In the genomic region with DNA sequence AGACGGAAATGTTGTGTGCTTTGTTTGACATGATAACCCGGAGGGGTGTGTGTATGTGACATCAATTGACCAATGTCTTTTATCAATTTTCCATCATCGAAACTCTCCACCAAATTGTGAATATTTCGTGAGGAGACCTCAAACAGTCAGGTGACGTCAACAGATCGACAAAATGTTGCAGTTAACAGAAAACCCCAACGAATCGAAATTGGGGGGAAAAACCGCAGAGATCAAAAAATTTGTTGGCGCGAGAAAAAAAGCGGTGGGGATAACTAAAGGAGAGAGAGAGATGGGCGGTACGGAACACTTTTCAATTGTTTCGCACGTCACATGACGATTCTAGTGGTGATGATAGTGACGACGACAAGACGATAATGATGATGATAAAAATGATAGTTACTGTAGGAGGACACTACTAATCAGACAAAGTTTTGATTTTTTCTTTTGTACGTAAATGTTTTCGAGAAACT, we compare ENCODE assay signal across 2 worm cellular contexts.
A peak's percentile ranks its signal among the peaks of the same experiment; 100 is the strongest.
TF ChIP-seq lines count a peak whose summit lies in the region.

No protein-coding gene starts in this region.

TF ChIP-seq in whole organism, L1 larva, 84 proteins besides CTCF, POLR2A, EP300 and RAD21 (continued from another document):
- peak; percentile 75 for TF ChIP-seq snu-23 (GFP tag; optimal IDR thresholded peaks at IDR 0.05; lab: Kevin White, UChicago)
- TF ChIP-seq C34B4.2 (tag; optimal IDR thresholded peaks at IDR 0.05; lab: Kevin White, UChicago): no peak
- peak in 1 of 2 experiments; percentile 12 for TF ChIP-seq efl-1 (optimal IDR thresholded peaks at IDR 0.05; lab: Kevin White, UChicago)
- peak in 1 of 2 experiments; percentile 22 for TF ChIP-seq efl-1 (GFP tag; optimal IDR thresholded peaks at IDR 0.05 in 1 of 2; lab: Kevin White, UChicago)
- no peak for TF ChIP-seq sox-4 (tag; optimal IDR thresholded peaks at IDR 0.05; lab: Kevin White, UChicago)
- TF ChIP-seq nhr-76 (tag; optimal IDR thresholded peaks at IDR 0.05; lab: Kevin White, UChicago): no peak
- peak; percentile 9 for TF ChIP-seq pax-3 (tag; optimal IDR thresholded peaks at IDR 0.05; lab: Kevin White, UChicago)
TF ChIP-seq in whole organism, L1 larva: peak in this region for 26.

TF ChIP-seq in whole organism, L4 larva, 104 proteins besides CTCF, POLR2A, EP300 and RAD21 (continued from another document):
- no peak for TF ChIP-seq daf-16 (GFP tag; optimal IDR thresholded peaks at IDR 0.05; lab: Kevin White, UChicago)
- TF ChIP-seq daf-16 (tag; optimal IDR thresholded peaks at IDR 0.05; lab: Kevin White, UChicago): peak; percentile 67
- TF ChIP-seq R02D3.7 (tag; optimal IDR thresholded peaks at IDR 0.05; lab: Kevin White, UChicago): no peak
- no peak for TF ChIP-seq unc-62 (GFP tag; optimal IDR thresholded peaks at IDR 0.05 in 1 of 2; lab: Kevin White, UChicago)
- TF ChIP-seq unc-62 (tag; optimal IDR thresholded peaks at IDR 0.05; lab: Kevin White, UChicago): no peak
- no peak for TF ChIP-seq lin-1 (GFP tag; IDR thresholded peaks at IDR 0.05; lab: Robert Waterston, UW)
- peak; percentile 82 for TF ChIP-seq dmd-6 (GFP tag; IDR thresholded peaks at IDR 0.05; lab: Robert Waterston, UW)
- TF ChIP-seq mxl-3 (GFP tag; optimal IDR thresholded peaks at IDR 0.05; lab: Kevin White, UChicago): peak; percentile 77
- no peak for TF ChIP-seq pha-4 (GFP tag; IDR thresholded peaks at IDR 0.05; lab: Robert Waterston, UW)
- TF ChIP-seq pha-4 (tag; optimal IDR thresholded peaks at IDR 0.05; lab: Kevin White, UChicago): no peak
- TF ChIP-seq ZK337.2 (GFP tag; IDR thresholded peaks at IDR 0.05; lab: Robert Waterston, UW): no peak
- TF ChIP-seq zag-1 (tag; optimal IDR thresholded peaks at IDR 0.05; lab: Kevin White, UChicago): no peak
- TF ChIP-seq madf-9 (GFP tag; conservative IDR thresholded peaks at IDR 0.05; lab: Robert Waterston, UW): no peak; the same call in 1 of the 2 replicates
- TF ChIP-seq attf-4 (tag; optimal IDR thresholded peaks at IDR 0.05; lab: Kevin White, UChicago): no peak
- peak; percentile 67 for TF ChIP-seq mep-1 (tag; optimal IDR thresholded peaks at IDR 0.05; lab: Kevin White, UChicago)
- TF ChIP-seq daf-8 (GFP tag; IDR thresholded peaks at IDR 0.05; lab: Robert Waterston, UW): no peak
- TF ChIP-seq zfp-2 (tag; optimal IDR thresholded peaks at IDR 0.05; lab: Kevin White, UChicago): no peak
- peak; percentile 37 for TF ChIP-seq dpl-1 (GFP tag; optimal IDR thresholded peaks at IDR 0.05; lab: Kevin White, UChicago)
- no peak for TF ChIP-seq ama-1 (optimal IDR thresholded peaks at IDR 0.05; lab: Kevin White, UChicago)
- 0 out of 2 replicates have a peak, but pooled peaks have one; percentile 39 for TF ChIP-seq Y105C5A.15 (GFP tag; IDR thresholded peaks at IDR 0.05; lab: Robert Waterston, UW)
- TF ChIP-seq ztf-11 (tag; optimal IDR thresholded peaks at IDR 0.05; lab: Kevin White, UChicago): no peak
- TF ChIP-seq spr-1 (tag; optimal IDR thresholded peaks at IDR 0.05; lab: Kevin White, UChicago): no peak
- TF ChIP-seq nhr-41 (GFP tag; IDR thresholded peaks at IDR 0.05; lab: Robert Waterston, UW): no peak
- TF ChIP-seq aha-1 (tag; lab: Kevin White, UChicago): peak; percentile 92
- no peak for TF ChIP-seq nhr-111 (GFP tag; optimal IDR thresholded peaks at IDR 0.05; lab: Kevin White, UChicago)
- no peak for TF ChIP-seq daf-12 (tag; optimal IDR thresholded peaks at IDR 0.05; lab: Kevin White, UChicago)
- no peak for TF ChIP-seq daf-19 (GFP tag; conservative IDR thresholded peaks at IDR 0.05; lab: Robert Waterston, UW)
- TF ChIP-seq cey-2 (tag; optimal IDR thresholded peaks at IDR 0.05; lab: Kevin White, UChicago; ENCODE audit: borderline replicate concordance, insufficient read depth): peak; percentile 78
- TF ChIP-seq D1046.2 (GFP tag; IDR thresholded peaks at IDR 0.05; lab: Robert Waterston, UW): no peak
- no peak for TF ChIP-seq unc-130 (GFP tag; optimal IDR thresholded peaks at IDR 0.05; lab: Kevin White, UChicago)
- no peak for TF ChIP-seq skn-1 (tag; optimal IDR thresholded peaks at IDR 0.05; lab: Kevin White, UChicago)
- TF ChIP-seq F49E8.2 (tag; optimal IDR thresholded peaks at IDR 0.05; lab: Kevin White, UChicago; ENCODE audit: borderline replicate concordance): no peak
- peak; percentile 58 for TF ChIP-seq pqm-1 (tag; optimal IDR thresholded peaks at IDR 0.05; lab: Kevin White, UChicago)
- no peak for TF ChIP-seq hmg-1.1 (GFP tag; IDR thresholded peaks at IDR 0.05; lab: Robert Waterston, UW)
- no peak for TF ChIP-seq F26F4.8 (GFP tag; conservative IDR thresholded peaks at IDR 0.05; lab: Robert Waterston, UW)
- no peak for TF ChIP-seq lim-7 (GFP tag; IDR thresholded peaks at IDR 0.05; lab: Robert Waterston, UW)
- TF ChIP-seq gei-8 (GFP tag; optimal IDR thresholded peaks at IDR 0.05; lab: Kevin White, UChicago): no peak
- peak; percentile 87 for TF ChIP-seq hlh-30 (tag; optimal IDR thresholded peaks at IDR 0.05; lab: Kevin White, UChicago; ENCODE audit: insufficient read depth)
- TF ChIP-seq lin-39 (tag; optimal IDR thresholded peaks at IDR 0.05; lab: Kevin White, UChicago): no peak
- no peak for TF ChIP-seq nhr-76 (tag; optimal IDR thresholded peaks at IDR 0.05; lab: Kevin White, UChicago)
- TF ChIP-seq madf-5 (GFP tag; IDR thresholded peaks at IDR 0.05; lab: Robert Waterston, UW): no peak
- no peak for TF ChIP-seq nhr-10 (tag; optimal IDR thresholded peaks at IDR 0.05; lab: Kevin White, UChicago)
- TF ChIP-seq zip-11 (GFP tag; IDR thresholded peaks at IDR 0.05; lab: Robert Waterston, UW): no peak
- TF ChIP-seq snpc-1.2 (GFP tag; IDR thresholded peaks at IDR 0.05; lab: Robert Waterston, UW): no peak
- no peak for TF ChIP-seq nhr-237 (tag; optimal IDR thresholded peaks at IDR 0.05; lab: Kevin White, UChicago)
- TF ChIP-seq ceh-32 (tag; optimal IDR thresholded peaks at IDR 0.05; lab: Kevin White, UChicago; ENCODE audit: poor library complexity): no peak
- no peak for TF ChIP-seq aly-2 (tag; optimal IDR thresholded peaks at IDR 0.05; lab: Kevin White, UChicago)
- no peak for TF ChIP-seq lin-13 (GFP tag; optimal IDR thresholded peaks at IDR 0.05; lab: Kevin White, UChicago)
